Worm (Caenorhabditis elegans) whole organism, L4 larva: ENCODE results near the gene trk-1.
A peak's percentile ranks its signal among the peaks of the same experiment; 100 is the strongest.

Source experiments
- F10B5.3 ChIP-seq: sonication (generic microtip); optimal IDR thresholded peaks from 2 replicates; lab custom pipeline; 2016; ENCODE audit warnings: mild to moderate bottlenecking, missing genetic modification characterization, missing compliant biosample characterization
- F44E2.7 ChIP-seq: fragments of 200-800 bp; sonication (Bioruptor generic); IDR thresholded peaks from 2 replicates; pipeline ENCODE4 v2.1.2; 2022; ENCODE audit warnings: missing genetic modification characterization, missing compliant biosample characterization
- F49E8.2 ChIP-seq: sonication (generic microtip); optimal IDR thresholded peaks from 2 replicates; lab custom pipeline; 2016; ENCODE audit warnings: missing compliant biosample characterization, mild to moderate bottlenecking, missing genetic modification characterization, borderline replicate concordance
- T20F7.1 ChIP-seq: fragments of 200-800 bp; sonication (Bioruptor generic); optimal IDR thresholded peaks from 2 replicates; lab custom pipeline; 2018; ENCODE audit warnings: mild to moderate bottlenecking, missing genetic modification characterization, missing compliant biosample characterization
- T26A8.4 ChIP-seq: fragments of 200-800 bp; sonication (Bioruptor generic); IDR thresholded peaks from 2 replicates; pipeline ENCODE4 v1.3.6; 2022; ENCODE audit warnings: missing genetic modification characterization, missing compliant biosample characterization
- Y105C5A.15 ChIP-seq: fragments of 200-800 bp; sonication (Bioruptor generic); IDR thresholded peaks from 2 replicates; pipeline ENCODE4 v1.3.6; 2022; ENCODE audit warnings: missing genetic modification characterization, missing compliant biosample characterization
- Y48G9A.11 ChIP-seq: fragments of 200-800 bp; sonication (Bioruptor generic); IDR thresholded peaks from 2 replicates; pipeline ENCODE4 v1.3.6; 2022; ENCODE audit warnings: missing genetic modification reagents, missing genetic modification characterization, missing compliant biosample characterization
- Y5F2A.4 ChIP-seq: fragments of 200-800 bp; sonication (Bioruptor generic); optimal IDR thresholded peaks from 2 replicates; lab custom pipeline; 2018; ENCODE audit warnings: mild to moderate bottlenecking, missing genetic modification characterization, missing compliant biosample characterization
- arid-1 ChIP-seq: fragments of 200-800 bp; sonication (Bioruptor generic); conservative IDR thresholded peaks from 2 replicates; pipeline ENCODE4 v1.3.6; 2022; ENCODE audit warnings: missing genetic modification reagents, missing genetic modification characterization, missing compliant biosample characterization
- attf-4 ChIP-seq: sonication (generic microtip); optimal IDR thresholded peaks from 3 replicates; lab custom pipeline; 2017; ENCODE audit warnings: missing biosample characterization, missing genetic modification characterization
- ceh-28 ChIP-seq: fragments of 150-350 bp; optimal IDR thresholded peaks from 2 replicates; lab custom pipeline; 2014; ENCODE audit warnings: missing biosample characterization, missing genetic modification reagents, missing genetic modification characterization
- cey-2 ChIP-seq: sonication (generic microtip); optimal IDR thresholded peaks from 3 replicates; lab custom pipeline; 2017; ENCODE audit warnings: missing genetic modification characterization, mild to moderate bottlenecking, missing compliant biosample characterization, antibody characterized with exemption, borderline replicate concordance; ENCODE audit not compliant: insufficient read depth
- ctbp-1 ChIP-seq: fragments of 200-800 bp; sonication (Bioruptor generic); IDR thresholded peaks from 2 replicates; pipeline ENCODE4 v1.3.6; 2022; ENCODE audit warnings: missing genetic modification reagents, missing genetic modification characterization, missing compliant biosample characterization
- daf-16 ChIP-seq, 3 experiments: sonication (generic microtip); optimal IDR thresholded peaks; 2 replicates each; lab custom pipeline; 2016 to 2017; ENCODE audit warnings: missing genetic modification characterization in 3 of 3, missing genetic modification reagents in 3 of 3, mild to moderate bottlenecking in 2 of 3, missing compliant biosample characterization in 2 of 3, missing biosample characterization in 1 of 3, moderate library complexity in 1 of 3
- duxl-1 ChIP-seq: sonication (generic microtip); optimal IDR thresholded peaks from 2 replicates; lab custom pipeline; 2016; ENCODE audit warnings: mild to moderate bottlenecking, missing genetic modification characterization, moderate library complexity, missing compliant biosample characterization; ENCODE audit not compliant: poor library complexity
- dve-1 ChIP-seq: sonication (generic microtip); optimal IDR thresholded peaks from 2 replicates; lab custom pipeline; 2017; ENCODE audit warnings: antibody characterized with exemption, mild to moderate bottlenecking, missing genetic modification characterization, missing compliant biosample characterization; ENCODE audit not compliant: insufficient read depth
- egl-27 ChIP-seq: sonication (generic microtip); optimal IDR thresholded peaks from 3 replicates; lab custom pipeline; 2017; ENCODE audit warnings: missing biosample characterization, missing genetic modification reagents, missing genetic modification characterization
- fkh-10 ChIP-seq: fragments of 150-350 bp; optimal IDR thresholded peaks from 2 replicates; lab custom pipeline; 2014; ENCODE audit warnings: missing biosample characterization, missing genetic modification reagents, missing genetic modification characterization
- gei-8 ChIP-seq: fragments of 200-800 bp; sonication (Bioruptor generic); optimal IDR thresholded peaks from 2 replicates; lab custom pipeline; 2018; ENCODE audit warnings: mild to moderate bottlenecking, missing genetic modification characterization, missing compliant biosample characterization
- hif-1 ChIP-seq, 2 experiments: sonication (generic microtip); optimal IDR thresholded peaks; 2 replicates each; lab custom pipeline; 2016 to 2017; ENCODE audit warnings: missing compliant biosample characterization in 2 of 2, missing genetic modification characterization in 2 of 2, missing genetic modification reagents in 2 of 2, missing genotype in 2 of 2, mild to moderate bottlenecking in 1 of 2
- jun-1 ChIP-seq: fragments of 150-350 bp; optimal IDR thresholded peaks from 2 replicates; lab custom pipeline; 2014; ENCODE audit warnings: missing biosample characterization, missing genetic modification reagents, missing genetic modification characterization
- lim-7 ChIP-seq: fragments of 200-800 bp; sonication (Bioruptor generic); IDR thresholded peaks from 2 replicates; pipeline ENCODE4 v1.3.6; 2022; ENCODE audit warnings: missing genetic modification characterization, missing compliant biosample characterization
- lin-1 ChIP-seq: fragments of 200-800 bp; sonication (Bioruptor generic); IDR thresholded peaks from 2 replicates; pipeline ENCODE4 v1.3.6; 2022; ENCODE audit warnings: missing genetic modification reagents, missing genetic modification characterization, missing compliant biosample characterization
- lin-29 ChIP-seq: fragments of 200-800 bp; sonication (Bioruptor generic); IDR thresholded peaks from 2 replicates; pipeline ENCODE4 v1.3.6; 2022; ENCODE audit warnings: missing genetic modification reagents, missing genetic modification characterization, missing compliant biosample characterization
- lin-38 ChIP-seq: fragments of 200-800 bp; sonication (Bioruptor generic); IDR thresholded peaks from 2 replicates; pipeline ENCODE4 v1.3.6; 2022; ENCODE audit warnings: missing genetic modification reagents, missing genetic modification characterization, missing compliant biosample characterization
- lir-3 ChIP-seq: sonication (generic microtip); optimal IDR thresholded peaks from 2 replicates; lab custom pipeline; 2016; ENCODE audit warnings: mild to moderate bottlenecking, missing genetic modification characterization, missing compliant biosample characterization
- lsy-2 ChIP-seq, 2 experiments: fragments of 150-350 bp in 1 of 2; sonication (generic microtip) in 1 of 2; optimal IDR thresholded peaks; 2 replicates each; lab custom pipeline; 2014 to 2017; ENCODE audit warnings: missing biosample characterization in 2 of 2, missing genetic modification characterization in 2 of 2
- madf-5 ChIP-seq, 2 experiments: fragments of 200-800 bp; sonication (Bioruptor generic); IDR thresholded peaks; 2 replicates each; pipeline ENCODE4 v1.3.6; 2022; ENCODE audit warnings: missing compliant biosample characterization in 2 of 2, missing genetic modification characterization in 2 of 2
- madf-9 ChIP-seq: fragments of 200-800 bp; sonication (Bioruptor generic); conservative IDR thresholded peaks from 2 replicates; pipeline ENCODE4 v1.3.6; 2022; ENCODE audit warnings: missing genetic modification reagents, missing genetic modification characterization, missing compliant biosample characterization
- mdl-1 ChIP-seq, 2 experiments: fragments of 150-350 bp in 1 of 2; sonication (generic microtip) in 1 of 2; optimal IDR thresholded peaks; 2 replicates each; lab custom pipeline; 2014 to 2017; ENCODE audit warnings: missing biosample characterization in 2 of 2, missing genetic modification characterization in 2 of 2
- mxl-2 ChIP-seq: fragments of 200-800 bp; sonication (Bioruptor generic); conservative IDR thresholded peaks from 2 replicates; pipeline ENCODE4 v1.3.6; 2022; ENCODE audit warnings: missing genetic modification reagents, missing genetic modification characterization, missing compliant biosample characterization
- mxl-3 ChIP-seq: fragments of 200-800 bp; sonication (Bioruptor generic); optimal IDR thresholded peaks from 2 replicates; lab custom pipeline; 2018; ENCODE audit warnings: mild to moderate bottlenecking, missing genetic modification characterization, missing compliant biosample characterization
- nhr-10 ChIP-seq: fragments of 150-350 bp; optimal IDR thresholded peaks from 2 replicates; lab custom pipeline; 2014; ENCODE audit warnings: missing biosample characterization, missing genetic modification characterization
- nhr-111 ChIP-seq: fragments of 200-800 bp; sonication (Bioruptor generic); optimal IDR thresholded peaks from 2 replicates; lab custom pipeline; 2018; ENCODE audit warnings: mild to moderate bottlenecking, missing genetic modification characterization, missing compliant biosample characterization
- nhr-42 ChIP-seq: fragments of 200-800 bp; sonication (Bioruptor generic); IDR thresholded peaks from 2 replicates; pipeline ENCODE4 v1.3.6; 2022; ENCODE audit warnings: missing genetic modification characterization, missing compliant biosample characterization
- nhr-6 ChIP-seq: fragments of 150-350 bp; optimal IDR thresholded peaks from 2 replicates; lab custom pipeline; 2014; ENCODE audit warnings: missing biosample characterization, missing genetic modification characterization
- nhr-76 ChIP-seq: fragments of 150-350 bp; optimal IDR thresholded peaks from 2 replicates; lab custom pipeline; 2014; ENCODE audit warnings: missing biosample characterization, missing genetic modification characterization
- set-16 ChIP-seq: fragments of 200-800 bp; sonication (Bioruptor generic); IDR thresholded peaks from 2 replicates; pipeline ENCODE4 v1.3.6; 2022; ENCODE audit warnings: missing genetic modification reagents, missing genetic modification characterization, missing compliant biosample characterization
- snpc-1.2 ChIP-seq: fragments of 200-800 bp; sonication (Bioruptor generic); IDR thresholded peaks from 2 replicates; pipeline ENCODE4 v1.3.6; 2022; ENCODE audit warnings: missing genetic modification reagents, missing genetic modification characterization, missing compliant biosample characterization
- snpc-4 ChIP-seq: fragments of 150-350 bp; optimal IDR thresholded peaks from 2 replicates; lab custom pipeline; 2014; ENCODE audit warnings: missing biosample characterization, missing genetic modification characterization
- spr-1 ChIP-seq: sonication (generic microtip); optimal IDR thresholded peaks from 2 replicates; lab custom pipeline; 2016; ENCODE audit warnings: mild to moderate bottlenecking, missing genetic modification characterization, missing compliant biosample characterization
- spr-3 ChIP-seq: fragments of 200-800 bp; sonication (Bioruptor generic); optimal IDR thresholded peaks from 2 replicates; lab custom pipeline; 2018; ENCODE audit warnings: mild to moderate bottlenecking, missing genetic modification characterization, missing compliant biosample characterization
- tag-97 ChIP-seq: fragments of 200-800 bp; sonication (Bioruptor generic); IDR thresholded peaks from 2 replicates; pipeline ENCODE4 v1.3.6; 2022; ENCODE audit warnings: missing genetic modification characterization, missing compliant biosample characterization
- unc-130 ChIP-seq: sonication (generic microtip); optimal IDR thresholded peaks from 2 replicates; lab custom pipeline; 2016; ENCODE audit warnings: missing genetic modification reagents, missing genetic modification characterization, missing compliant biosample characterization
- unc-39 ChIP-seq: sonication (generic microtip); optimal IDR thresholded peaks from 2 replicates; lab custom pipeline; 2017; ENCODE audit warnings: missing biosample characterization, missing genetic modification characterization
- zfp-2 ChIP-seq: sonication (generic microtip); optimal IDR thresholded peaks from 2 replicates; lab custom pipeline; 2016; ENCODE audit warnings: mild to moderate bottlenecking, missing genetic modification characterization, missing compliant biosample characterization
- zip-2 ChIP-seq: fragments of 150-350 bp; optimal IDR thresholded peaks from 2 replicates; lab custom pipeline; 2014; ENCODE audit warnings: missing biosample characterization, missing genetic modification characterization
- ztf-11 ChIP-seq: fragments of 150-350 bp; optimal IDR thresholded peaks from 2 replicates; lab custom pipeline; 2014; ENCODE audit warnings: missing biosample characterization, missing genetic modification characterization
- ztf-7 ChIP-seq: fragments of 150-350 bp; optimal IDR thresholded peaks from 2 replicates; lab custom pipeline; 2014; ENCODE audit warnings: missing biosample characterization, missing genetic modification characterization

trk-1 gene

ce11 chrX:8945011-8945410 lies 5.8 kb downstream of the trk-1 start (continued):
- TF ChIP-seq madf-9 (GFP tag; lab: Robert Waterston, UW) (0 out of 2 replicates have a peak, but pooled peaks have one; percentile 27), spr-1 (tag; lab: Kevin White, UChicago) (no peak), arid-1 (GFP tag; lab: Robert Waterston, UW) (0 out of 2 replicates have a peak, but pooled peaks have one; percentile 26)

- TF ChIP-seq dve-1: peak; percentile 33
- peak in 1 of 2 experiments; percentile 29 for TF ChIP-seq daf-16 (GFP tag; optimal IDR thresholded peaks at IDR 0.05; lab: Kevin White, UChicago)
- TF ChIP-seq daf-16 (tag; optimal IDR thresholded peaks at IDR 0.05; lab: Kevin White, UChicago): peak; percentile 30
- TF ChIP-seq attf-4 (tag; lab: Kevin White, UChicago): no peak
- peak; percentile 43 to 57; a peak in 1 of 4 replicates for TF ChIP-seq madf-5 (GFP tag; IDR thresholded peaks at IDR 0.05; lab: Robert Waterston, UW)
- TF ChIP-seq nhr-111 (GFP tag; lab: Kevin White, UChicago): no peak
- TF ChIP-seq lsy-2 (tag; optimal IDR thresholded peaks at IDR 0.05; lab: Kevin White, UChicago): peak in 1 of 2 experiments; percentile 10
- TF ChIP-seq hif-1 (tag; optimal IDR thresholded peaks at IDR 0.05; lab: Kevin White, UChicago): no peak
- no peak for TF ChIP-seq unc-130 (GFP tag; lab: Kevin White, UChicago)
- TF ChIP-seq Y48G9A.11: no peak
- no peak for TF ChIP-seq zfp-2 (tag; lab: Kevin White, UChicago)
- no peak for TF ChIP-seq spr-1 (tag; lab: Kevin White, UChicago)
- no peak for TF ChIP-seq jun-1
- TF ChIP-seq cey-2 (tag; lab: Kevin White, UChicago): no peak
- peak; percentile 76; the same call in 1 of the 2 replicates for TF ChIP-seq lim-7 (GFP tag; lab: Robert Waterston, UW)
- no peak for TF ChIP-seq F10B5.3
- TF ChIP-seq Y105C5A.15 (GFP tag; lab: Robert Waterston, UW): no peak
- no peak for TF ChIP-seq nhr-42 (GFP tag; lab: Robert Waterston, UW)
- TF ChIP-seq zip-2 (tag; lab: Kevin White, UChicago): no peak
- TF ChIP-seq ceh-28 (tag; lab: Kevin White, UChicago): no peak
- no peak for TF ChIP-seq T20F7.1 (GFP tag; lab: Kevin White, UChicago)
- no peak for TF ChIP-seq lir-3
- no peak for TF ChIP-seq nhr-10 (tag; lab: Kevin White, UChicago)
- no peak for TF ChIP-seq fkh-10 (GFP tag; lab: Kevin White, UChicago)
- no peak for TF ChIP-seq nhr-6
- no peak for TF ChIP-seq F49E8.2 (tag; lab: Kevin White, UChicago)
- no peak for TF ChIP-seq egl-27 (tag; lab: Kevin White, UChicago)
- TF ChIP-seq ztf-11 (tag; lab: Kevin White, UChicago): no peak
- TF ChIP-seq Y5F2A.4 (GFP tag; lab: Kevin White, UChicago): no peak
- no peak for TF ChIP-seq lin-1 (GFP tag; lab: Robert Waterston, UW)
- TF ChIP-seq ztf-7 (tag; lab: Kevin White, UChicago): no peak
- TF ChIP-seq tag-97 (GFP tag; lab: Robert Waterston, UW): no peak
- TF ChIP-seq lin-38 (GFP tag; lab: Robert Waterston, UW): peak; percentile 64
- no peak for TF ChIP-seq spr-3 (GFP tag; lab: Kevin White, UChicago)
- no peak for TF ChIP-seq gei-8 (GFP tag; lab: Kevin White, UChicago)
- TF ChIP-seq T26A8.4 (GFP tag; lab: Robert Waterston, UW): no peak
- TF ChIP-seq mxl-2 (GFP tag; lab: Robert Waterston, UW): no peak
- TF ChIP-seq snpc-1.2 (GFP tag; lab: Robert Waterston, UW): peak; percentile 79
- no peak for TF ChIP-seq nhr-76 (tag; lab: Kevin White, UChicago)
- TF ChIP-seq unc-39 (tag; lab: Kevin White, UChicago): no peak
- TF ChIP-seq F44E2.7 (GFP tag; lab: Robert Waterston, UW): no peak
- no peak for TF ChIP-seq ctbp-1 (GFP tag; lab: Robert Waterston, UW)
- no peak for TF ChIP-seq set-16 (GFP tag; lab: Robert Waterston, UW)
- TF ChIP-seq lin-29: no peak
- no peak for TF ChIP-seq mdl-1 (tag; optimal IDR thresholded peaks at IDR 0.05; lab: Kevin White, UChicago)
- TF ChIP-seq snpc-4: no peak
- TF ChIP-seq duxl-1 (tag; lab: Kevin White, UChicago): no peak
- TF ChIP-seq mxl-3 (GFP tag; lab: Kevin White, UChicago): no peak
Observed at ce11 chrX:8944078-8944477, 6.7 kb downstream of the trk-1 start.
